Fruit fly (Drosophila melanogaster) whole organism, wandering third instar larva: Measurements from ENCODE around the gene Sbat.

ENCODE experiments used
- Abd-B ChIP-seq: fragments of >200 bp; optimal IDR thresholded peaks from 2 replicates; lab custom pipeline; 2017; ENCODE audit warnings: missing biosample characterization, missing genetic modification characterization
- CG9705 ChIP-seq: fragments of 200-800 bp; sonication (Bioruptor generic); optimal IDR thresholded peaks from 2 replicates; lab custom pipeline; 2018; ENCODE audit warnings: missing biosample characterization, mild to moderate bottlenecking, missing genetic modification characterization
- Hr78 ChIP-seq: fragments of >200 bp; optimal IDR thresholded peaks from 2 replicates; lab custom pipeline; 2017; ENCODE audit warnings: missing biosample characterization, missing genetic modification characterization
- Mio ChIP-seq: sonication (Bioruptor generic); optimal IDR thresholded peaks from 2 replicates; lab custom pipeline; 2016; ENCODE audit warnings: missing biosample characterization, missing genetic modification characterization
- OdsH ChIP-seq: fragments of 200-800 bp; sonication (Bioruptor generic); optimal IDR thresholded peaks from 2 replicates; lab custom pipeline; 2016; ENCODE audit warnings: missing biosample characterization, mild to moderate bottlenecking, missing genetic modification characterization
- brk ChIP-seq: fragments of 200-800 bp; sonication (Bioruptor generic); optimal IDR thresholded peaks from 2 replicates; lab custom pipeline; 2016; ENCODE audit warnings: missing biosample characterization, mild to moderate bottlenecking, missing genetic modification characterization
- dmrt93B ChIP-seq: fragments of 200-800 bp; sonication (Bioruptor generic); optimal IDR thresholded peaks from 2 replicates; lab custom pipeline; 2018; ENCODE audit warnings: missing biosample characterization, mild to moderate bottlenecking, missing genetic modification characterization
- dsf ChIP-seq: sonication (Bioruptor generic); optimal IDR thresholded peaks from 2 replicates; lab custom pipeline; 2016; ENCODE audit warnings: missing biosample characterization, missing genetic modification characterization, borderline replicate concordance
- fru ChIP-seq: fragments of 200-800 bp; sonication (Bioruptor generic); optimal IDR thresholded peaks from 3 replicates; lab custom pipeline; 2016; ENCODE audit warnings: missing biosample characterization, mild to moderate bottlenecking, missing genetic modification characterization
- lola ChIP-seq: fragments of >200 bp; optimal IDR thresholded peaks from 2 replicates; lab custom pipeline; 2017; ENCODE audit warnings: missing biosample characterization, missing genetic modification characterization
- psq ChIP-seq: fragments of 200-800 bp; sonication (Bioruptor generic); optimal IDR thresholded peaks from 3 replicates; lab custom pipeline; 2017; ENCODE audit warnings: missing biosample characterization, mild to moderate bottlenecking, missing genetic modification characterization, moderate library complexity
- sage ChIP-seq: fragments of 200-800 bp; sonication (Bioruptor generic); optimal IDR thresholded peaks from 2 replicates; lab custom pipeline; 2016; ENCODE audit warnings: missing biosample characterization, mild to moderate bottlenecking, missing genetic modification characterization
- usp ChIP-seq: fragments of >200 bp; optimal IDR thresholded peaks from 2 replicates; lab custom pipeline; 2017; ENCODE audit warnings: missing biosample characterization, missing genetic modification characterization

DNA sequence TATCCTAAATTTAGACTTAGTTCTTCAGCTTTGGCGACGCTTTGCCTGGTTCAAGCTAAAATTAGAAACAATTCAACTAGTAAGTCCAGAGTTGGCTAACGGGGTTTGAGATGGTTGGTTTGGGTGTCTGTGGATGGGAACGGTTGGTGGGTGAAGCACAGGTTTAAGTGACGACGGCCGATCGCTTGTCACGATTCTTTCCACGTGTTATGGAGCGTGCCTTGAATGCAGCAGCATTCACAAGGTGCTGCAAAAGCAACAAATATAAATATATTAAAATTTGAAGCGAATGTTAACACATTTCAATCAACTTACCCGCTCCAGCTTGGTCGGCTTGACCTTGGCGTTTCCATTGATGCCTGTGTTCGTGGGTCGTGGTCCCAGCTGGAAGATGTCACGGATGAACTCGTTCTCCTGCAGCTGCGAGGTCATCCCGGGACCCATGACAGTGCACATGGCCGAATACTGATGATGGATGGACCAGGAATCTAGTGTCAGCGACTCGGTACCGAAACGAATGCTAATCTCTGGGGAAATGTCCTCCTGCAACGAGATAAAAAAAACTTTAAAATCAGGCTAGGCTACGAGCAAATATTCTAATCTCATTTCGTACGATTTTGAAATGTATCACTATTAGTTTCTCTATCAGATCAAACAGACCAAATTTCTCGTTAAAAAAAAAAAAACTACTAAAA lies 9.0 kb upstream of the Sbat start, which contains the start of gene CG8813:
- TF ChIP-seq usp (GFP tag; lab: Kevin White, UChicago) (no peak), lola (GFP tag; lab: Kevin White, UChicago) (no peak), CG9705 (GFP tag; lab: Kevin White, UChicago) (no peak), dmrt93B (GFP tag; lab: Kevin White, UChicago) (no peak), psq (GFP tag; lab: Kevin White, UChicago) (no peak), Mio (no peak), fru (GFP tag; lab: Kevin White, UChicago) (no peak), brk (no peak), OdsH (no peak), dsf (GFP tag; lab: Kevin White, UChicago) (no peak), Abd-B (GFP tag; lab: Kevin White, UChicago) (no peak), Hr78 (GFP tag; lab: Kevin White, UChicago) (no peak), sage (GFP tag; lab: Kevin White, UChicago) (no peak)
